Worm (Caenorhabditis elegans): ENCODE data around the gene B0303.4.

The B0303.4 gene

DNA sequence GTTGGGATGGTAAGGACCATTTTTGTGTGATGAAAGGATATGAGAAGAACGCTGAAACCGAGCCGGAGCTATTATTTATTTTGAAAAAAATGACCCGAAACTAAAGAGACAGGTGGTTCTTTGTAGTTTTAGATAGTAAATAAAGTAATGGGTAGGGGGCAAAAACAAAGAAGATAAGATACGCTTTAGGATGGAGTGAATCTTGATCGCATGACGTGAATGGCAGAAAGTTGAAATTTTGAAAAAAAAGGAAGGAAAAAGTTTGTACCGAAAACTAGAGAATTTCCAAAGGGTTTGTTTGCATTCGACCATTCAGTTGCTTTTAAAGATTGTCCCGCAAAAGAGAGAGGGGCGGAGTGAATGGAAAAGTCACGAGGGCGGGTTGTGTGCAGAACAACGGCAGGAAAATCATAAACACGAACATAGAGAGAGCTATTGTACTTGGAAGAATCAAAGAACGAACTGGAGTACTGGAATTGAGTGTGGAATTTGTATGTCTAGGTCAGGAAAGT lies 35.7 kb upstream of the B0303.4 start, which contains the start of gene F22B7.9:
Gene F22B7.9 (minus strand): TSS at position 51 of the 512 bp plus-strand sequence.
- TF ChIP-seq nhr-2 (tag; optimal IDR thresholded peaks at IDR 0.05): no peak
- TF ChIP-seq drap-1 (GFP tag; optimal IDR thresholded peaks at IDR 0.05): no peak
- no peak for TF ChIP-seq sem-2 (GFP tag; optimal IDR thresholded peaks at IDR 0.05)
- no peak for TF ChIP-seq bed-3 (GFP tag; optimal IDR thresholded peaks at IDR 0.05)
- TF ChIP-seq hlh-1 (tag; optimal IDR thresholded peaks at IDR 0.05): no peak
- TF ChIP-seq mls-2 (tag; optimal IDR thresholded peaks at IDR 0.05): no peak
- no peak for TF ChIP-seq ham-2 (GFP tag; optimal IDR thresholded peaks at IDR 0.05)

DNA sequence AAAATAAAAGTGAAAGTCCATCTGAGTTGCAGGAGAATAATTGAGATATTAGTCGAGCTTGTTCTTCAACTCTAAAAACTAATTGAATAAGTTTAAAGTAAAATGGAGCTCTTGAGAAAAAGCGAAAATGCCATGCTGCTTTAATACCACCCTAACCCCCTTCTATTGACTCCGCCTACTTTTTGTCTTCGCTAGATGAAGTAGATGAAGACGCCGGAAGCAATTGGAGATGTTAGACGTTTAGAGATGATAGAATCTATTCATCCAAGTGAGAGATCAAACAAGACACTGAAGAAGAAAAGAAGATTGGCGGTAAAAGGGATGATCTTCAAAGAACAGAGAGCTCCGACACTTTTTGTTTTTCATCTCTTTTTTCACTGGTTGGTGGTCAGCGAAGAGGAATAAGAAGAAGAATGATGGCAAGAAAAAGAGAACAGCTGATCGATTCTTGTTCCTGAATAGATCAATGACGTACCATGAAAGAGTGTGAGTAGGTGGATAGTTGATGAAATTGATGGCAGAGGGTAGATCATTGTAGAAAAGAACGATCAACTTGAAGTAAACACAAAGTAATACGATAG lies 35.2 kb upstream of the B0303.4 start:
- TF ChIP-seq zip-8 (tag; optimal IDR thresholded peaks at IDR 0.05) (no peak), ceh-83 (GFP tag; optimal IDR thresholded peaks at IDR 0.05) (no peak), bed-3 (GFP tag; optimal IDR thresholded peaks at IDR 0.05) (no peak), ceh-39 (tag; optimal IDR thresholded peaks at IDR 0.05) (no peak), nhr-76 (tag; optimal IDR thresholded peaks at IDR 0.05) (no peak), elt-3 (tag; optimal IDR thresholded peaks at IDR 0.05) (no peak), lin-13 (tag; optimal IDR thresholded peaks at IDR 0.05) (no peak)

ce11 chrIII:8655412-8655811 lies 34.2 kb upstream of the B0303.4 start:
- TF ChIP-seq ceh-43 (GFP tag; optimal IDR thresholded peaks at IDR 0.05) (no peak), elt-3 (tag; optimal IDR thresholded peaks at IDR 0.05) (no peak), nhr-237 (tag; optimal IDR thresholded peaks at IDR 0.05) (no peak), hlh-1 (tag; optimal IDR thresholded peaks at IDR 0.05) (no peak), cnd-1 (tag; optimal IDR thresholded peaks at IDR 0.05) (no peak), lin-32 (GFP tag; optimal IDR thresholded peaks at IDR 0.05) (no peak), snpc-4 (tag; optimal IDR thresholded peaks at IDR 0.05) (no peak), unc-120 (tag; optimal IDR thresholded peaks at IDR 0.05; ENCODE audit: poor library complexity, severe bottlenecking) (no peak), mab-5 (tag; optimal IDR thresholded peaks at IDR 0.05) (no peak), unc-39 (tag; optimal IDR thresholded peaks at IDR 0.05) (no peak), ztf-11 (tag; optimal IDR thresholded peaks at IDR 0.05) (no peak), bed-3 (GFP tag; optimal IDR thresholded peaks at IDR 0.05) (no peak), ceh-39 (tag; optimal IDR thresholded peaks at IDR 0.05) (no peak), nhr-12 (tag; optimal IDR thresholded peaks at IDR 0.05) (no peak), flh-1 (GFP tag; optimal IDR thresholded peaks at IDR 0.05) (no peak), unc-62 (GFP tag; optimal IDR thresholded peaks at IDR 0.05) (no peak)

DNA sequence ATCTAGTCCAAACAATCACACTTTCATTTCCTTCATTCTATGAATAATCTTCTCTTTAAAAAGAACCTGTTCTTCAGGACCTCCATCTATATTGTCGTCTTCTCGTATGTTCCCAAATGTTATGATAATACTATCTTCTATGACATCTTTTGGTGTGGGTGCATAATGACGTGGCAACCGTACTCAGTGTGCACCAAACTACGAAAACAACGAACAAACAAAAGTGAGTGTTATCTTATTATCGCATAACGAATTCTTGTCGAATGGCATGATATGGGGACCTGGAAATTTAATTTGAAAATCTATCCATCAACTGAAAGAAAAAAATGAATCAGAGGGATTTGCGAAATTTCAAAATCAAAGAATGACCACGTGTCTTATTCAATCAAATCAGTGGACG lies 33.6 kb upstream of the B0303.4 start:
- no peak for TF ChIP-seq drap-1 (GFP tag; optimal IDR thresholded peaks at IDR 0.05)
- TF ChIP-seq ces-1 (GFP tag; optimal IDR thresholded peaks at IDR 0.05): no peak
- no peak for TF ChIP-seq nhr-12 (tag; optimal IDR thresholded peaks at IDR 0.05)
- TF ChIP-seq nhr-28 (tag; optimal IDR thresholded peaks at IDR 0.05): no peak
- no peak for TF ChIP-seq sptf-1 (tag; optimal IDR thresholded peaks at IDR 0.05)
- no peak for TF ChIP-seq lsy-2 (tag; optimal IDR thresholded peaks at IDR 0.05)
- no peak for TF ChIP-seq sem-2 (GFP tag; optimal IDR thresholded peaks at IDR 0.05)

DNA sequence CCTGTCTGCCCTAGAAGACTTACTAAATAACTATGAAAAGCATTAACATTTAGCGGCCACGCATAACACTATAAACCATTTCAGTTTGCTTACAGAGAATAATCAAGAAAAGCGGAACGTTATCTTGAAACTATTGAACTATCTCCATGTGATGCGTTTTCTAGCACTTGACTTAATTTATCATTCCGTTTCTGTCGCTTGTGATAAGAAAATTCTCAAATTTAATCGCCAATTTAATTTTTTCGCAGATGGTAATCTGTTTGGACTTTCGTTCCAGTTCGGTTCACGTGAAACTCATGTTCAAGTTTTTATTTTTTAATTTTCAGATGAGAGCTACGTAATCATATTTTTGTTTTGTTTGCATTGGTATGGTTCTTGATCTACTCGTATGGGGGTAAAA lies 32.7 kb upstream of the B0303.4 start:
- TF ChIP-seq mep-1 (tag; optimal IDR thresholded peaks at IDR 0.05) (no peak), bed-3 (GFP tag; optimal IDR thresholded peaks at IDR 0.05) (no peak), nhr-28 (tag; optimal IDR thresholded peaks at IDR 0.05) (no peak), unc-62 (GFP tag; optimal IDR thresholded peaks at IDR 0.05) (no peak), lsy-2 (tag; optimal IDR thresholded peaks at IDR 0.05) (no peak), unc-120 (tag; optimal IDR thresholded peaks at IDR 0.05; ENCODE audit: poor library complexity, severe bottlenecking) (no peak), nhr-237 (tag; optimal IDR thresholded peaks at IDR 0.05) (no peak), M03D4.4 (tag; optimal IDR thresholded peaks at IDR 0.05) (no peak), lin-13 (tag; optimal IDR thresholded peaks at IDR 0.05) (no peak), lin-32 (GFP tag; optimal IDR thresholded peaks at IDR 0.05) (no peak), ces-1 (GFP tag; optimal IDR thresholded peaks at IDR 0.05) (no peak), pha-4 (tag; optimal IDR thresholded peaks at IDR 0.05) (no peak)

Measured in whole organism, mixed stage, embryonic.